Worm (Caenorhabditis elegans) whole organism, L3 larva: ENCODE results near the gene F13C5.5.
A peak's percentile ranks its signal among the peaks of the same experiment; 100 is the strongest.

Experiments used
- R02D3.7 ChIP-seq: fragments of 150-350 bp; optimal IDR thresholded peaks from 2 replicates; lab custom pipeline; 2014; ENCODE audit warnings: missing biosample characterization, missing genetic modification characterization
- ZK546.5 ChIP-seq: sonication (generic microtip); optimal IDR thresholded peaks from 2 replicates; lab custom pipeline; 2017; ENCODE audit warnings: missing biosample characterization, missing genetic modification characterization
- ama-1 ChIP-seq: fragments of 150-350 bp; optimal IDR thresholded peaks from 2 replicates; lab custom pipeline; 2018
- ceh-16 ChIP-seq: sonication (generic microtip); optimal IDR thresholded peaks from 2 replicates; lab custom pipeline; 2017; ENCODE audit warnings: missing biosample characterization, missing genetic modification characterization
- ceh-82 ChIP-seq: fragments of 150-350 bp; optimal IDR thresholded peaks from 2 replicates; lab custom pipeline; 2014; ENCODE audit warnings: missing biosample characterization, missing genetic modification characterization
- daf-12 ChIP-seq: fragments of 150-350 bp; optimal IDR thresholded peaks from 2 replicates; lab custom pipeline; 2014; ENCODE audit warnings: missing biosample characterization, missing genetic modification reagents, missing genetic modification characterization
- egl-5 ChIP-seq: fragments of 150-350 bp; optimal IDR thresholded peaks from 2 replicates; lab custom pipeline; 2017; ENCODE audit warnings: missing biosample characterization, missing genetic modification reagents, missing genetic modification characterization, inconsistent platforms
- elt-1 ChIP-seq: fragments of 150-350 bp; optimal IDR thresholded peaks from 2 replicates; lab custom pipeline; 2014; ENCODE audit warnings: missing biosample characterization, missing genetic modification characterization
- elt-2 ChIP-seq: sonication (generic microtip); optimal IDR thresholded peaks from 2 replicates; lab custom pipeline; 2016; ENCODE audit warnings: missing genetic modification reagents, mild to moderate bottlenecking, missing genetic modification characterization, missing compliant biosample characterization
- elt-3 ChIP-seq, 3 experiments: fragments of 150-350 bp in 1 of 3; sonication (generic microtip) in 2 of 3; optimal IDR thresholded peaks; 2 replicates in 2 of 3; 4 replicates in 1 of 3; lab custom pipeline; 2014 to 2017; ENCODE audit warnings: missing biosample characterization in 3 of 3, missing genetic modification characterization in 3 of 3
- eor-1 ChIP-seq, 2 experiments: fragments of 150-350 bp; optimal IDR thresholded peaks; 2 replicates each; lab custom pipeline; 2014 to 2018; ENCODE audit warnings: missing biosample characterization in 2 of 2, missing genetic modification characterization in 2 of 2
- jun-1 ChIP-seq: fragments of 150-350 bp; optimal IDR thresholded peaks from 2 replicates; lab custom pipeline; 2014; ENCODE audit warnings: missing biosample characterization, missing genetic modification reagents, missing genetic modification characterization
- lin-15B ChIP-seq: fragments of 150-350 bp; optimal IDR thresholded peaks from 2 replicates; lab custom pipeline; 2014; ENCODE audit warnings: missing biosample characterization, missing genetic modification characterization
- lin-39 ChIP-seq: fragments of 150-350 bp; optimal IDR thresholded peaks from 2 replicates; lab custom pipeline; 2018; ENCODE audit warnings: missing biosample characterization, missing genetic modification reagents, missing genetic modification characterization
- lsy-12 ChIP-seq: sonication (generic microtip); optimal IDR thresholded peaks from 2 replicates; lab custom pipeline; 2016; ENCODE audit warnings: mild to moderate bottlenecking, missing genetic modification characterization, missing compliant biosample characterization
- mdl-1 ChIP-seq: fragments of 150-350 bp; optimal IDR thresholded peaks from 2 replicates; lab custom pipeline; 2014; ENCODE audit warnings: missing biosample characterization, missing genetic modification characterization
- nfya-1 ChIP-seq: sonication (generic microtip); optimal IDR thresholded peaks from 2 replicates; lab custom pipeline; 2017; ENCODE audit warnings: missing genetic modification characterization, mild to moderate bottlenecking, missing compliant biosample characterization, antibody characterized with exemption, moderate library complexity; ENCODE audit not compliant: insufficient read depth
- nhr-11 ChIP-seq: fragments of 150-350 bp; optimal IDR thresholded peaks from 2 replicates; lab custom pipeline; 2014; ENCODE audit warnings: missing biosample characterization, missing genetic modification characterization
- nhr-12 ChIP-seq: fragments of 150-350 bp; optimal IDR thresholded peaks from 2 replicates; lab custom pipeline; 2014; ENCODE audit warnings: missing biosample characterization, missing genetic modification characterization
- nhr-23 ChIP-seq: fragments of 150-350 bp; optimal IDR thresholded peaks from 2 replicates; lab custom pipeline; 2014; ENCODE audit warnings: missing biosample characterization, missing genetic modification reagents, missing genetic modification characterization
- nhr-237 ChIP-seq: fragments of 150-350 bp; optimal IDR thresholded peaks from 2 replicates; lab custom pipeline; 2014; ENCODE audit warnings: missing biosample characterization, missing genetic modification characterization
- nhr-28 ChIP-seq: fragments of 150-350 bp; optimal IDR thresholded peaks from 2 replicates; lab custom pipeline; 2014; ENCODE audit warnings: missing biosample characterization, missing genetic modification characterization
- nhr-67 ChIP-seq: fragments of 150-350 bp; optimal IDR thresholded peaks from 2 replicates; lab custom pipeline; 2014; ENCODE audit warnings: missing biosample characterization, missing genetic modification characterization
- nhr-77 ChIP-seq: fragments of 150-350 bp; optimal IDR thresholded peaks from 2 replicates; lab custom pipeline; 2014; ENCODE audit warnings: missing biosample characterization, missing genetic modification characterization
- pha-4 ChIP-seq: fragments of 150-350 bp; optimal IDR thresholded peaks from 2 replicates; lab custom pipeline; 2014; ENCODE audit warnings: missing biosample characterization, missing genetic modification reagents, missing genetic modification characterization
- pqm-1 ChIP-seq: fragments of 150-350 bp; optimal IDR thresholded peaks from 2 replicates; lab custom pipeline; 2017; ENCODE audit warnings: missing biosample characterization, missing genetic modification characterization, inconsistent platforms
- sea-2 ChIP-seq: fragments of 150-350 bp; sonication (generic microtip); optimal IDR thresholded peaks from 4 replicates; lab custom pipeline; 2014; ENCODE audit warnings: missing biosample characterization, missing genetic modification reagents, missing genetic modification characterization
- skn-1 ChIP-seq: fragments of 150-350 bp; optimal IDR thresholded peaks from 2 replicates; lab custom pipeline; 2014; ENCODE audit warnings: missing biosample characterization, missing genetic modification characterization
- snpc-4 ChIP-seq: fragments of 150-350 bp; optimal IDR thresholded peaks from 2 replicates; lab custom pipeline; 2014; ENCODE audit warnings: missing biosample characterization, missing genetic modification characterization
- tbx-2 ChIP-seq: sonication (generic microtip); optimal IDR thresholded peaks from 2 replicates; lab custom pipeline; 2016; ENCODE audit warnings: mild to moderate bottlenecking, missing genetic modification characterization, missing compliant biosample characterization
- unc-39 ChIP-seq: sonication (generic microtip); optimal IDR thresholded peaks from 4 replicates; lab custom pipeline; 2017; ENCODE audit warnings: missing biosample characterization, missing genetic modification characterization
- ztf-11 ChIP-seq: fragments of 150-350 bp; optimal IDR thresholded peaks from 2 replicates; lab custom pipeline; 2014; ENCODE audit warnings: missing biosample characterization, missing genetic modification characterization
- ztf-4 ChIP-seq: fragments of 150-350 bp; optimal IDR thresholded peaks from 2 replicates; lab custom pipeline; 2014; ENCODE audit warnings: missing biosample characterization, missing genetic modification characterization

F13C5.5 gene

ce11 chrX:593245-593733 is 15.0 kb downstream of the F13C5.5 start (continued):
- TF ChIP-seq ceh-16 (tag; lab: Kevin White, UChicago) (no peak), skn-1 (tag; lab: Kevin White, UChicago) (peak; percentile 60), nhr-67 (no peak), ceh-82 (no peak), tbx-2 (peak; percentile 72), ama-1 (no peak), snpc-4 (peak; percentile 66), eor-1 (tag; optimal IDR thresholded peaks at IDR 0.05; lab: Kevin White, UChicago) (no peak), lin-39 (tag; lab: Kevin White, UChicago) (peak; percentile 89), pha-4 (tag; lab: Kevin White, UChicago) (peak; percentile 89), daf-12 (tag; lab: Kevin White, UChicago) (no peak), jun-1 (tag; lab: Kevin White, UChicago) (peak; percentile 69), ztf-4 (tag; lab: Kevin White, UChicago) (no peak), ZK546.5 (no peak), nhr-237 (tag; lab: Kevin White, UChicago) (no peak), mdl-1 (tag; lab: Kevin White, UChicago) (peak; percentile 86), unc-39 (tag; lab: Kevin White, UChicago) (no peak), nhr-23 (tag; lab: Kevin White, UChicago) (peak; percentile 8), pqm-1 (tag; lab: Kevin White, UChicago) (peak; percentile 58), nhr-12 (no peak)
- TF ChIP-seq, all 47 proteins: peak for 25

ce11 chrX:591056-591455 is 17.2 kb downstream of the F13C5.5 start:
- TF ChIP-seq ceh-16 (tag; lab: Kevin White, UChicago) (no peak), lsy-12 (no peak)
- TF ChIP-seq, all 47 proteins: peak for 0

ce11 chrX:587798-588197 is 20.5 kb downstream of the F13C5.5 start, which contains the start of gene mrp-1:
TSS of gene mrp-1 (minus strand) at chrX:587898.
- no peak for TF ChIP-seq ceh-82
- no peak for TF ChIP-seq nhr-11
- TF ChIP-seq jun-1 (tag; lab: Kevin White, UChicago): no peak
- TF ChIP-seq elt-2: peak; percentile 18
- no peak for TF ChIP-seq tbx-2
- TF ChIP-seq egl-5: no peak

ce11 chrX:585598-586217 is 22.6 kb downstream of the F13C5.5 start:
- TF ChIP-seq lin-15B (tag; lab: Kevin White, UChicago) (no peak), elt-1 (tag; lab: Kevin White, UChicago) (peak; percentile 90), nhr-77 (tag; lab: Kevin White, UChicago) (no peak), mdl-1 (tag; lab: Kevin White, UChicago) (no peak), R02D3.7 (no peak)

ce11 chrX:581754-582153 is 26.5 kb downstream of the F13C5.5 start:
- TF ChIP-seq lsy-12 (no peak), ceh-16 (tag; lab: Kevin White, UChicago) (no peak)
- TF ChIP-seq, all 47 proteins: peak for 0

- TF ChIP-seq nhr-28 (tag; lab: Kevin White, UChicago): no peak
- no peak for TF ChIP-seq nhr-77 (tag; lab: Kevin White, UChicago)
- TF ChIP-seq pha-4 (tag; lab: Kevin White, UChicago): no peak
- no peak for TF ChIP-seq ztf-4 (tag; lab: Kevin White, UChicago)
- no peak for TF ChIP-seq unc-39 (tag; lab: Kevin White, UChicago)
- no peak for TF ChIP-seq elt-3 (tag; optimal IDR thresholded peaks at IDR 0.05; lab: Kevin White, UChicago)
- TF ChIP-seq ztf-11 (tag; lab: Kevin White, UChicago): no peak
- no peak for TF ChIP-seq ama-1
- TF ChIP-seq egl-5: no peak
- no peak for TF ChIP-seq snpc-4
- no peak for TF ChIP-seq nhr-11
- TF ChIP-seq mdl-1 (tag; lab: Kevin White, UChicago): no peak
- no peak for TF ChIP-seq jun-1 (tag; lab: Kevin White, UChicago)
- TF ChIP-seq nfya-1 (tag; lab: Kevin White, UChicago): no peak
- no peak for TF ChIP-seq sea-2 (GFP tag; lab: Kevin White, UChicago)
- TF ChIP-seq ceh-82: no peak
- no peak for TF ChIP-seq eor-1 (tag; optimal IDR thresholded peaks at IDR 0.05; lab: Kevin White, UChicago)
- no peak for TF ChIP-seq tbx-2
- no peak for TF ChIP-seq ceh-16 (tag; lab: Kevin White, UChicago)
Observed at ce11 chrX:575084-575483, 33.2 kb downstream of the F13C5.5 start.
